Fruit fly (Drosophila melanogaster) Kc167 (cell line): ENCODE measurements around the gene Hsp23.

Experiments
- Myc ChIP-seq: fragments of >200 bp; optimal IDR thresholded peaks from 2 replicates; lab custom pipeline; 2017; ENCODE audit warnings: missing external identifiers
- Sin3A ChIP-seq: fragments of >200 bp; optimal IDR thresholded peaks from 2 replicates; lab custom pipeline; 2018; ENCODE audit warnings: missing external identifiers
- h ChIP-seq: fragments of >200 bp; optimal IDR thresholded peaks from 3 replicates; lab custom pipeline; 2018; ENCODE audit warnings: missing external identifiers
- psq ChIP-seq: fragments of >200 bp; optimal IDR thresholded peaks from 2 replicates; lab custom pipeline; 2017; ENCODE audit warnings: missing external identifiers

DNA sequence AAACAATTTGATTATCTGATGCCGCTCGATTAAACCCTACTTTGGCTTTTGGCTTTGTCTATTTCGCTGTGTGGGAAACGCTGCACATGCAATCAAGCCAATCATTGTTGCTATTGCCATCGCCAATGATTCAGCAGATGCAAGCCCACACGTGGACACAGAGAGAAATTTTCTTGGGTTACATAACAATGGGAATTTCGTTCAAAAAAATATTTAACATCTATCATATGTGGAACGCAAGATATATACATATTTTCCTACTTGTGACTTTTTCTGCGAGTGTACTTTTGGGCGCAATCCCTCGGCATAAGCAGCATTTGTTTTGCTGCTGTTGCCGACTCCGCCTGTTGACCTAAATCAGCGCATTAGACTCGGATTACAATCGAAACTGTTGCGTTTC, 37.6 kb downstream of the Hsp23 start:
- TF ChIP-seq h (lab: Kevin White, UChicago), result no peak
- TF ChIP-seq Sin3A (lab: Kevin White, UChicago), result no peak
- no peak for TF ChIP-seq psq (lab: Kevin White, UChicago)
- TF ChIP-seq Myc (lab: Kevin White, UChicago), result no peak
